Worm (Caenorhabditis elegans): ENCODE data around the gene acbp-5.
A peak's percentile ranks its signal among the peaks of the same experiment; 100 is the strongest.

Gene acbp-5

ce11 chrIII:13624226-13624625 lies 17.3 kb downstream of the acbp-5 start, which contains the start of gene taf-9 (continued):
- TF ChIP-seq ztf-22 (GFP tag; optimal IDR thresholded peaks at IDR 0.05), result no peak
- no peak for TF ChIP-seq F52B5.7 (tag; optimal IDR thresholded peaks at IDR 0.05)
- TF ChIP-seq ceh-40 (GFP tag; IDR thresholded peaks at IDR 0.05), result no peak
- no peak for TF ChIP-seq Y67H2A.10 (GFP tag; conservative IDR thresholded peaks at IDR 0.05)
- 0 out of 2 replicates have a peak, but pooled peaks have one; percentile 30 for TF ChIP-seq D2030.7 (GFP tag; IDR thresholded peaks at IDR 0.05)

ce11 chrIII:13623014-13623413 lies 18.5 kb downstream of the acbp-5 start, which contains the start of gene mlc-5:
Gene mlc-5 (plus strand): TSS chrIII:13623314.
- TF ChIP-seq B0019.2 (GFP tag; conservative IDR thresholded peaks at IDR 0.05) (no peak), ZK185.1 (tag; optimal IDR thresholded peaks at IDR 0.05; ENCODE audit: poor library complexity, severe bottlenecking) (no peak), Y56A3A.18 (GFP tag; IDR thresholded peaks at IDR 0.05) (no peak), B0336.3 (GFP tag; IDR thresholded peaks at IDR 0.05) (no peak), hmg-20 (GFP tag; IDR thresholded peaks at IDR 0.05) (no peak), hmg-1.2 (GFP tag; IDR thresholded peaks at IDR 0.05) (no peak), lag-1 (GFP tag; IDR thresholded peaks at IDR 0.05) (no peak)

DNA sequence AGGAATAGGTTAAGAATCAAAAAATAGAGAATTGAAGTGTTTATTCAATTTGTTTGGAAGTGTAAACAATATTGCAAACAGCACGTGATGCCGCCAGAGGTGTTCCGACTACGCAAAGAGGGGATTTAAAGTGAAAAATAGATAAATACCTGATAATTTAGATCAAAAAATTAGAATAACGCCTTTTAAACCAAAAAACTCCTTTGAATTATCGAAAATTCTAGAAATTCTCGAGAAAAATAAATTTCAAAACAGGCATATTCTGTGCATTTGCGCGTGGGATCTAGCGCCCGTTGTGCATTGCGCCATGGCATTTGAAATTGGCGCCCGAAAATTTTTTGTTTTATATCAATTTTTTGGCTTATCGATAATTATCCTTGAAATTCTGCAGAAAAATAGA lies 19.2 kb downstream of the acbp-5 start, which contains the start of gene hip-1:
Gene hip-1 (minus strand): TSS at position 225 of the 400 bp plus-strand sequence.
- TF ChIP-seq ceh-79 (tag; optimal IDR thresholded peaks at IDR 0.05) (no peak), nfya-1 (tag; optimal IDR thresholded peaks at IDR 0.05; ENCODE audit: borderline replicate concordance, insufficient read depth) (no peak), attf-3 (GFP tag; conservative IDR thresholded peaks at IDR 0.05) (no peak), snpc-3.4 (tag; optimal IDR thresholded peaks at IDR 0.05) (peak; percentile 37), tlf-1 (GFP tag; optimal IDR thresholded peaks at IDR 0.05) (peak; percentile 30), dpff-1 (tag; optimal IDR thresholded peaks at IDR 0.05) (no peak), lin-35 (GFP tag; optimal IDR thresholded peaks at IDR 0.05) (peak in 1 of 3 experiments; percentile 65), hmg-20 (GFP tag; IDR thresholded peaks at IDR 0.05) (no peak), ztf-6 (GFP tag; IDR thresholded peaks at IDR 0.05) (no peak), egl-18 (GFP tag; IDR thresholded peaks at IDR 0.05) (no peak), madf-6 (GFP tag; IDR thresholded peaks at IDR 0.05) (peak; percentile 83), hsf-1 (GFP tag; IDR thresholded peaks at IDR 0.05) (peak; percentile 93), ceh-58 (GFP tag; IDR thresholded peaks at IDR 0.05) (no peak), ztf-28 (GFP tag; IDR thresholded peaks at IDR 0.05) (no peak), hlh-26 (GFP tag; conservative IDR thresholded peaks at IDR 0.05) (no peak), pha-4 (tag; optimal IDR thresholded peaks at IDR 0.05) (peak; percentile 6), ceh-91 (GFP tag; IDR thresholded peaks at IDR 0.05) (peak; percentile 83), ekl-4 (GFP tag; IDR thresholded peaks at IDR 0.05) (peak; percentile 22; the same call in 1 of the 2 replicates), cebp-2 (GFP tag; IDR thresholded peaks at IDR 0.05) (no peak), ztf-22 (GFP tag; optimal IDR thresholded peaks at IDR 0.05) (no peak), xnd-1 (tag; optimal IDR thresholded peaks at IDR 0.05) (peak; percentile 39), F33H1.4 (GFP tag; IDR thresholded peaks at IDR 0.05) (peak; percentile 57), mxl-1 (tag; optimal IDR thresholded peaks at IDR 0.05) (no peak), lir-1 (GFP tag; conservative IDR thresholded peaks at IDR 0.05) (no peak), bed-1 (GFP tag; IDR thresholded peaks at IDR 0.05) (no peak), snpc-1.3 (tag; optimal IDR thresholded peaks at IDR 0.05; ENCODE audit: insufficient read depth) (peak; percentile 36), snpc-4 (GFP tag; optimal IDR thresholded peaks at IDR 0.05) (no peak), snpc-4 (tag; optimal IDR thresholded peaks at IDR 0.05) (peak in 2 of 4 experiments; percentile 1 to 26), tbp1 (GFP tag; optimal IDR thresholded peaks at IDR 0.05) (peak; percentile 54), attf-5 (GFP tag; optimal IDR thresholded peaks at IDR 0.05) (peak; percentile 62), aptf-3 (GFP tag; IDR thresholded peaks at IDR 0.05) (no peak), K11D2.4 (GFP tag; IDR thresholded peaks at IDR 0.05) (no peak), Y53G8AR.9 (GFP tag; conservative IDR thresholded peaks at IDR 0.05) (no peak), cebp-1 (GFP tag; IDR thresholded peaks at IDR 0.05) (no peak), cebp-1 (tag; optimal IDR thresholded peaks at IDR 0.05) (peak; percentile 76), mcd-1 (GFP tag; IDR thresholded peaks at IDR 0.05) (0 out of 2 replicates have a peak, but pooled peaks have one; percentile 26)

Measured in whole organism, young adult.